Worm (Caenorhabditis elegans) whole organism, L4 larva: ENCODE data around the gene elo-7.

Source experiments
- F26F4.8 ChIP-seq: fragments of 200-800 bp; sonication (Bioruptor generic); conservative IDR thresholded peaks from 2 replicates; pipeline ENCODE4 v1.3.6; 2022; ENCODE audit warnings: missing genetic modification characterization, missing compliant biosample characterization
- F44E2.7 ChIP-seq: fragments of 200-800 bp; sonication (Bioruptor generic); IDR thresholded peaks from 2 replicates; pipeline ENCODE4 v2.1.2; 2022; ENCODE audit warnings: missing genetic modification characterization, missing compliant biosample characterization
- T26A8.4 ChIP-seq: fragments of 200-800 bp; sonication (Bioruptor generic); IDR thresholded peaks from 2 replicates; pipeline ENCODE4 v1.3.6; 2022; ENCODE audit warnings: missing genetic modification characterization, missing compliant biosample characterization
- Y105C5A.15 ChIP-seq: fragments of 200-800 bp; sonication (Bioruptor generic); IDR thresholded peaks from 2 replicates; pipeline ENCODE4 v1.3.6; 2022; ENCODE audit warnings: missing genetic modification characterization, missing compliant biosample characterization
- Y48G9A.11 ChIP-seq: fragments of 200-800 bp; sonication (Bioruptor generic); IDR thresholded peaks from 2 replicates; pipeline ENCODE4 v1.3.6; 2022; ENCODE audit warnings: missing genetic modification reagents, missing genetic modification characterization, missing compliant biosample characterization
- ZK337.2 ChIP-seq: fragments of 200-800 bp; sonication (Bioruptor generic); IDR thresholded peaks from 2 replicates; pipeline ENCODE4 v1.3.6; 2022; ENCODE audit warnings: missing genetic modification reagents, missing genetic modification characterization, missing compliant biosample characterization
- aly-2 ChIP-seq: sonication (generic microtip); optimal IDR thresholded peaks from 2 replicates; lab custom pipeline; 2018; ENCODE audit warnings: missing biosample characterization, missing genetic modification characterization
- arid-1 ChIP-seq: fragments of 200-800 bp; sonication (Bioruptor generic); conservative IDR thresholded peaks from 2 replicates; pipeline ENCODE4 v1.3.6; 2022; ENCODE audit warnings: missing genetic modification reagents, missing genetic modification characterization, missing compliant biosample characterization
- ceh-28 ChIP-seq: fragments of 150-350 bp; optimal IDR thresholded peaks from 2 replicates; lab custom pipeline; 2014; ENCODE audit warnings: missing biosample characterization, missing genetic modification reagents, missing genetic modification characterization
- cey-2 ChIP-seq: sonication (generic microtip); optimal IDR thresholded peaks from 3 replicates; lab custom pipeline; 2017; ENCODE audit warnings: missing genetic modification characterization, mild to moderate bottlenecking, missing compliant biosample characterization, antibody characterized with exemption, borderline replicate concordance; ENCODE audit not compliant: insufficient read depth
- ctbp-1 ChIP-seq: fragments of 200-800 bp; sonication (Bioruptor generic); IDR thresholded peaks from 2 replicates; pipeline ENCODE4 v1.3.6; 2022; ENCODE audit warnings: missing genetic modification reagents, missing genetic modification characterization, missing compliant biosample characterization
- dmd-6 ChIP-seq: fragments of 200-800 bp; sonication (Bioruptor generic); IDR thresholded peaks from 2 replicates; pipeline ENCODE4 v1.3.6; 2022; ENCODE audit warnings: missing genetic modification reagents, missing genetic modification characterization, missing compliant biosample characterization
- dmd-8 ChIP-seq: fragments of 200-800 bp; sonication (Bioruptor generic); IDR thresholded peaks from 2 replicates; pipeline ENCODE4 v1.3.6; 2022; ENCODE audit warnings: missing genetic modification characterization, missing compliant biosample characterization
- dmd-9 ChIP-seq: fragments of 200-800 bp; sonication (Bioruptor generic); IDR thresholded peaks from 2 replicates; pipeline ENCODE4 v1.3.6; 2022; ENCODE audit warnings: missing genetic modification reagents, missing genetic modification characterization, missing compliant biosample characterization
- dpl-1 ChIP-seq: fragments of 150-350 bp; optimal IDR thresholded peaks from 2 replicates; lab custom pipeline; 2014; ENCODE audit warnings: missing biosample characterization, missing genetic modification reagents, missing genetic modification characterization
- egl-27 ChIP-seq: sonication (generic microtip); optimal IDR thresholded peaks from 3 replicates; lab custom pipeline; 2017; ENCODE audit warnings: missing biosample characterization, missing genetic modification reagents, missing genetic modification characterization
- egl-43 ChIP-seq: fragments of 200-800 bp; sonication (Bioruptor generic); IDR thresholded peaks from 2 replicates; pipeline ENCODE4 v1.3.6; 2022; ENCODE audit warnings: missing genetic modification reagents, missing genetic modification characterization, missing compliant biosample characterization
- hlh-30 ChIP-seq: sonication (generic microtip); optimal IDR thresholded peaks from 2 replicates; lab custom pipeline; 2017; ENCODE audit warnings: antibody characterized with exemption, mild to moderate bottlenecking, missing genetic modification characterization, missing compliant biosample characterization; ENCODE audit not compliant: insufficient read depth
- hmg-1.1 ChIP-seq: fragments of 200-800 bp; sonication (Bioruptor generic); IDR thresholded peaks from 2 replicates; pipeline ENCODE4 v1.3.6; 2022; ENCODE audit warnings: missing genetic modification reagents, missing genetic modification characterization, missing compliant biosample characterization
- lin-1 ChIP-seq: fragments of 200-800 bp; sonication (Bioruptor generic); IDR thresholded peaks from 2 replicates; pipeline ENCODE4 v1.3.6; 2022; ENCODE audit warnings: missing genetic modification reagents, missing genetic modification characterization, missing compliant biosample characterization
- lin-13 ChIP-seq: fragments of 150-350 bp; optimal IDR thresholded peaks from 2 replicates; lab custom pipeline; 2014; ENCODE audit warnings: missing biosample characterization, missing genetic modification reagents, missing genetic modification characterization
- lir-3 ChIP-seq: sonication (generic microtip); optimal IDR thresholded peaks from 2 replicates; lab custom pipeline; 2016; ENCODE audit warnings: mild to moderate bottlenecking, missing genetic modification characterization, missing compliant biosample characterization
- madf-5 ChIP-seq, 2 experiments: fragments of 200-800 bp; sonication (Bioruptor generic); IDR thresholded peaks; 2 replicates each; pipeline ENCODE4 v1.3.6; 2022; ENCODE audit warnings: missing compliant biosample characterization in 2 of 2, missing genetic modification characterization in 2 of 2
- madf-9 ChIP-seq: fragments of 200-800 bp; sonication (Bioruptor generic); conservative IDR thresholded peaks from 2 replicates; pipeline ENCODE4 v1.3.6; 2022; ENCODE audit warnings: missing genetic modification reagents, missing genetic modification characterization, missing compliant biosample characterization
- mdl-1 ChIP-seq, 2 experiments: fragments of 150-350 bp in 1 of 2; sonication (generic microtip) in 1 of 2; optimal IDR thresholded peaks; 2 replicates each; lab custom pipeline; 2014 to 2017; ENCODE audit warnings: missing biosample characterization in 2 of 2, missing genetic modification characterization in 2 of 2
- mxl-3 ChIP-seq: fragments of 200-800 bp; sonication (Bioruptor generic); optimal IDR thresholded peaks from 2 replicates; lab custom pipeline; 2018; ENCODE audit warnings: mild to moderate bottlenecking, missing genetic modification characterization, missing compliant biosample characterization
- nhr-237 ChIP-seq: sonication (generic microtip); optimal IDR thresholded peaks from 2 replicates; lab custom pipeline; 2017; ENCODE audit warnings: missing biosample characterization, missing genetic modification characterization
- nhr-25 ChIP-seq: sonication (generic microtip); optimal IDR thresholded peaks from 2 replicates; lab custom pipeline; 2017; ENCODE audit warnings: missing genetic modification characterization, mild to moderate bottlenecking, missing compliant biosample characterization, antibody characterized with exemption, moderate library complexity, borderline replicate concordance; ENCODE audit not compliant: insufficient read depth
- nhr-41 ChIP-seq: fragments of 200-800 bp; sonication (Bioruptor generic); IDR thresholded peaks from 2 replicates; pipeline ENCODE4 v1.3.6; 2022; ENCODE audit warnings: missing genetic modification reagents, missing genetic modification characterization, missing compliant biosample characterization
- nhr-42 ChIP-seq: fragments of 200-800 bp; sonication (Bioruptor generic); IDR thresholded peaks from 2 replicates; pipeline ENCODE4 v1.3.6; 2022; ENCODE audit warnings: missing genetic modification characterization, missing compliant biosample characterization
- nhr-48 ChIP-seq: sonication (generic microtip); optimal IDR thresholded peaks from 2 replicates; lab custom pipeline; 2016; ENCODE audit warnings: mild to moderate bottlenecking, missing genetic modification characterization, missing compliant biosample characterization
- php-3 ChIP-seq: fragments of 200-800 bp; sonication (Bioruptor generic); IDR thresholded peaks from 2 replicates; pipeline ENCODE4 v1.3.6; 2022; ENCODE audit warnings: missing genetic modification reagents, missing genetic modification characterization, missing compliant biosample characterization
- set-16 ChIP-seq: fragments of 200-800 bp; sonication (Bioruptor generic); IDR thresholded peaks from 2 replicates; pipeline ENCODE4 v1.3.6; 2022; ENCODE audit warnings: missing genetic modification reagents, missing genetic modification characterization, missing compliant biosample characterization
- snpc-1.2 ChIP-seq: fragments of 200-800 bp; sonication (Bioruptor generic); IDR thresholded peaks from 2 replicates; pipeline ENCODE4 v1.3.6; 2022; ENCODE audit warnings: missing genetic modification reagents, missing genetic modification characterization, missing compliant biosample characterization
- spr-1 ChIP-seq: sonication (generic microtip); optimal IDR thresholded peaks from 2 replicates; lab custom pipeline; 2016; ENCODE audit warnings: mild to moderate bottlenecking, missing genetic modification characterization, missing compliant biosample characterization
- spr-3 ChIP-seq: fragments of 200-800 bp; sonication (Bioruptor generic); optimal IDR thresholded peaks from 2 replicates; lab custom pipeline; 2018; ENCODE audit warnings: mild to moderate bottlenecking, missing genetic modification characterization, missing compliant biosample characterization
- tra-1 ChIP-seq: fragments of 200-800 bp; sonication (Bioruptor generic); IDR thresholded peaks from 2 replicates; pipeline ENCODE4 v1.3.6; 2022; ENCODE audit warnings: missing genetic modification reagents, missing genetic modification characterization, missing compliant biosample characterization
- unc-62 ChIP-seq, 3 experiments: fragments of 150-350 bp in 1 of 3; sonication (generic microtip); optimal IDR thresholded peaks in 2 of 3; peaks in 1 of 3; 1 replicate in 1 of 3; 2 replicates in 2 of 3; lab custom pipeline; 2014 to 2017; ENCODE audit warnings: missing biosample characterization in 3 of 3, missing genetic modification characterization in 3 of 3, missing genetic modification reagents in 3 of 3, missing genotype in 1 of 3
- zag-1 ChIP-seq: fragments of 150-350 bp; optimal IDR thresholded peaks from 2 replicates; lab custom pipeline; 2014; ENCODE audit warnings: missing biosample characterization, missing genetic modification characterization
- ztf-7 ChIP-seq: fragments of 150-350 bp; optimal IDR thresholded peaks from 2 replicates; lab custom pipeline; 2014; ENCODE audit warnings: missing biosample characterization, missing genetic modification characterization

Gene elo-7

DNA sequence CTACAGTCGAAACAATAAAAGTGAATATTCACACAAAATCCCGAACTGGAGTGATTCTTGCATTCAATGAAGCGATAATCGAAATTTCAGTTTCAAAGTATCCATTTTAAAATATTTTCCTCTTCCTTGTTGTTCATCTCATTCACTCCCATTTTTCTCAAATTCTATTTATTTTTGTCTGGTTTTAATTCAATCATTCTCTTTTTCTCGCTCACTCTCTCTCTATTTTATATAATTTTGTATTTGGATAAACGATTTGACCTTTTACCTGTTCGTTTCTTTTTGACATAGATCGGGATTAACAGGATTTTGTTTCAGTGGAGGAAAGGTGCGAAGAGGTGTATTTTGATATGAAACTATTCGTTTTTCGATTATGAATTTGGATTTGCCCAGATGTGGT, 16.2 kb downstream of the elo-7 start, which contains the start of gene T05A1.5:
T05A1.5 (plus strand) TSS at position 301 of the 400 bp plus-strand sequence.
- TF ChIP-seq egl-27 (tag; lab: Kevin White, UChicago) (no peak), aly-2 (tag; lab: Kevin White, UChicago) (no peak), ztf-7 (tag; lab: Kevin White, UChicago) (no peak), cey-2 (tag; lab: Kevin White, UChicago) (no peak), ceh-28 (no peak), nhr-41 (GFP tag; lab: Robert Waterston, UW) (no peak), tra-1 (GFP tag; lab: Robert Waterston, UW) (no peak), dmd-9 (GFP tag; lab: Robert Waterston, UW) (no peak), Y48G9A.11 (GFP tag; lab: Robert Waterston, UW) (no peak), T26A8.4 (GFP tag; lab: Robert Waterston, UW) (no peak), F44E2.7 (GFP tag; lab: Robert Waterston, UW) (no peak), lin-13 (GFP tag; lab: Kevin White, UChicago) (no peak), arid-1 (GFP tag; lab: Robert Waterston, UW) (no peak)

ce11 chrIV:9563079-9563478, 33.3 kb downstream of the elo-7 start, which contains the start of gene col-122:
Gene col-122, plus strand, starts transcription at chrIV:9563379.
- TF ChIP-seq dmd-8 (no peak), php-3 (no peak), cey-2 (tag; lab: Kevin White, UChicago) (peak; percentile 47), snpc-1.2 (no peak), dmd-9 (GFP tag; lab: Robert Waterston, UW) (no peak), nhr-237 (tag; lab: Kevin White, UChicago) (no peak)

- TF ChIP-seq F26F4.8 (GFP tag; lab: Robert Waterston, UW) (no peak), nhr-48 (tag; lab: Kevin White, UChicago) (peak; percentile 37), mdl-1 (tag; optimal IDR thresholded peaks at IDR 0.05; lab: Kevin White, UChicago) (no peak), set-16 (peak; percentile 97), hmg-1.1 (GFP tag; lab: Robert Waterston, UW) (0 out of 2 replicates have a peak, but pooled peaks have one; percentile 27), madf-5 (GFP tag; IDR thresholded peaks at IDR 0.05; lab: Robert Waterston, UW) (0 out of 4 replicates have a peak, but pooled peaks of 1 of the 2 experiments have one; percentile 32), madf-9 (GFP tag; lab: Robert Waterston, UW) (peak; percentile 30; the same call in 1 of the 2 replicates), spr-1 (tag; lab: Kevin White, UChicago) (peak; percentile 7), egl-43 (0 out of 2 replicates have a peak, but pooled peaks have one; percentile 14), T26A8.4 (GFP tag; lab: Robert Waterston, UW) (peak; percentile 36; the same call in 1 of the 2 replicates), Y105C5A.15 (GFP tag; lab: Robert Waterston, UW) (no peak), mxl-3 (peak; percentile 77), ctbp-1 (0 out of 2 replicates have a peak, but pooled peaks have one; percentile 38), spr-3 (no peak)
Observed at ce11 chrIV:9563529-9564376, 34.0 kb downstream of the elo-7 start.

- TF ChIP-seq ZK337.2 (GFP tag; lab: Robert Waterston, UW): no peak
- no peak for TF ChIP-seq F44E2.7 (GFP tag; lab: Robert Waterston, UW)
- no peak for TF ChIP-seq dpl-1
- no peak for TF ChIP-seq nhr-42
- TF ChIP-seq hmg-1.1 (GFP tag; lab: Robert Waterston, UW): no peak
- no peak for TF ChIP-seq nhr-25 (tag; lab: Kevin White, UChicago)
- TF ChIP-seq dmd-6 (GFP tag; lab: Robert Waterston, UW): no peak
- no peak for TF ChIP-seq lin-1
- TF ChIP-seq hlh-30 (tag; lab: Kevin White, UChicago): no peak
- no peak for TF ChIP-seq arid-1 (GFP tag; lab: Robert Waterston, UW)
- TF ChIP-seq nhr-48 (tag; lab: Kevin White, UChicago): no peak
- TF ChIP-seq unc-62 (GFP tag; optimal IDR thresholded peaks at IDR 0.05 in 1 of 2; lab: Kevin White, UChicago): no peak
- TF ChIP-seq unc-62 (tag; optimal IDR thresholded peaks at IDR 0.05; lab: Kevin White, UChicago): no peak
- TF ChIP-seq lir-3 (tag; lab: Kevin White, UChicago): no peak
- no peak for TF ChIP-seq set-16
- no peak for TF ChIP-seq mdl-1 (tag; optimal IDR thresholded peaks at IDR 0.05; lab: Kevin White, UChicago)
- TF ChIP-seq zag-1 (tag; lab: Kevin White, UChicago): no peak
Observed at ce11 chrIV:9566505-9566904, 36.8 kb downstream of the elo-7 start, which contains the start of gene lron-14. Gene lron-14, minus strand, starts transcription at chrIV:9566605.
